Fruit fly (Drosophila melanogaster): Measurements from ENCODE around the gene Vsx1.

- TF ChIP-seq fd96Ca (GFP tag; IDR thresholded peaks at IDR 0.05) (no peak), Ets98B (GFP tag; IDR thresholded peaks at IDR 0.05) (no peak), CG10348 (GFP tag; IDR thresholded peaks at IDR 0.05) (no peak), rn (GFP tag; IDR thresholded peaks at IDR 0.05) (no peak), CG13204 (GFP tag; optimal IDR thresholded peaks at IDR 0.05) (no peak), CG17806 (tag; optimal IDR thresholded peaks at IDR 0.05) (no peak), CG15710 (tag; optimal IDR thresholded peaks at IDR 0.05) (no peak), Pif1B (GFP tag; optimal IDR thresholded peaks at IDR 0.05) (no peak), CG8301 (tag; optimal IDR thresholded peaks at IDR 0.05) (no peak)
These were observed 5.6 kb upstream of the Vsx1 start for dm6 chrX:5588454-5588853.
